Fruit fly (Drosophila melanogaster): ENCODE data around the gene Atac3.

Gene Atac3

dm6 chr3L:311607-312006 is 16.2 kb downstream of the Atac3 start (continued):
- TF ChIP-seq sens (GFP tag) (no peak), jumu (GFP tag; optimal IDR thresholded peaks at IDR 0.05) (no peak), Med (GFP tag) (peak; percentile 28), nmo (GFP tag; optimal IDR thresholded peaks at IDR 0.05) (no peak), Dbx (GFP tag; IDR thresholded peaks at IDR 0.05) (peak; percentile 30; the same call in 1 of the 3 replicates), lola (GFP tag; optimal IDR thresholded peaks at IDR 0.05) (no peak), CG32532 (GFP tag; IDR thresholded peaks at IDR 0.05) (no peak), CG4617 (GFP tag; optimal IDR thresholded peaks at IDR 0.05; ENCODE audit: borderline replicate concordance) (no peak), CG10209 (GFP tag; optimal IDR thresholded peaks at IDR 0.05) (no peak), hbn (GFP tag; IDR thresholded peaks at IDR 0.05; ENCODE audit: partially characterized antibody) (no peak), lilli (GFP tag; optimal IDR thresholded peaks at IDR 0.05) (no peak), Sry-β (GFP tag; optimal IDR thresholded peaks at IDR 0.05) (no peak), CG11247 (GFP tag; IDR thresholded peaks at IDR 0.05) (no peak), Optix (GFP tag; IDR thresholded peaks at IDR 0.05) (no peak), CG6689 (GFP tag; IDR thresholded peaks at IDR 0.05) (no peak), maf-S (GFP tag; optimal IDR thresholded peaks at IDR 0.05) (no peak), CG7357 (GFP tag; IDR thresholded peaks at IDR 0.05) (no peak), HmgZ (tag; optimal IDR thresholded peaks at IDR 0.05) (peak; percentile 18), Hand (GFP tag; optimal IDR thresholded peaks at IDR 0.05) (peak; percentile 14), Fer2 (tag; optimal IDR thresholded peaks at IDR 0.05) (no peak), Lhr (GFP tag; optimal IDR thresholded peaks at IDR 0.05) (no peak), CG17829 (tag; optimal IDR thresholded peaks at IDR 0.05) (no peak), NC2β (GFP tag; optimal IDR thresholded peaks at IDR 0.05) (no peak), Sox100B (GFP tag; optimal IDR thresholded peaks at IDR 0.05) (no peak), emc (GFP tag; optimal IDR thresholded peaks at IDR 0.05) (no peak), CG14965 (GFP tag; optimal IDR thresholded peaks at IDR 0.05; ENCODE audit: borderline replicate concordance) (no peak), Scr (GFP tag; IDR thresholded peaks at IDR 0.05; ENCODE audit: partially characterized antibody) (no peak), unpg (GFP tag; optimal IDR thresholded peaks at IDR 0.05) (no peak), cwo (GFP tag; optimal IDR thresholded peaks at IDR 0.05) (no peak), CG10147 (GFP tag; optimal IDR thresholded peaks at IDR 0.05) (no peak), scrt (GFP tag; optimal IDR thresholded peaks at IDR 0.05) (no peak), fd64A (GFP tag; optimal IDR thresholded peaks at IDR 0.05) (no peak)

dm6 chr3L:299952-300605 is 27.7 kb downstream of the Atac3 start:
- TF ChIP-seq zen (tag; optimal IDR thresholded peaks at IDR 0.05) (peak; percentile 20), gro (GFP tag; optimal IDR thresholded peaks at IDR 0.05) (peak; percentile 32), chinmo (GFP tag; IDR thresholded peaks at IDR 0.05; ENCODE audit: partially characterized antibody) (peak; percentile 82; the same call in 1 of the 4 replicates), CG2889 (GFP tag; IDR thresholded peaks at IDR 0.05) (no peak), CG16813 (GFP tag; IDR thresholded peaks at IDR 0.05; ENCODE audit: partially characterized antibody) (no peak), vnd (GFP tag; IDR thresholded peaks at IDR 0.05; ENCODE audit: partially characterized antibody) (0 out of 3 replicates have a peak, but pooled peaks have one; percentile 36), Rfx (GFP tag; IDR thresholded peaks at IDR 0.05) (no peak), CG14710 (tag; optimal IDR thresholded peaks at IDR 0.05) (no peak), CG14860 (GFP tag; IDR thresholded peaks at IDR 0.05; ENCODE audit: partially characterized antibody) (no peak), BtbVII (GFP tag; optimal IDR thresholded peaks at IDR 0.05) (peak; percentile 45), org-1 (GFP tag; optimal IDR thresholded peaks at IDR 0.05) (no peak), CG11398 (GFP tag; optimal IDR thresholded peaks at IDR 0.05) (no peak), ftz-f1 (GFP tag; optimal IDR thresholded peaks at IDR 0.05) (peak; percentile 58), CG5953 (GFP tag; IDR thresholded peaks at IDR 0.05) (no peak), CG3847 (GFP tag; IDR thresholded peaks at IDR 0.05) (0 out of 2 replicates have a peak, but pooled peaks have one; percentile 9), MESR4 (GFP tag; optimal IDR thresholded peaks at IDR 0.05) (no peak), zfh1 (GFP tag; IDR thresholded peaks at IDR 0.05) (0 out of 3 replicates have a peak, but pooled peaks have one; percentile 12), Sox102F (GFP tag; optimal IDR thresholded peaks at IDR 0.05) (no peak)
